Fruit fly (Drosophila melanogaster) whole organism, prepupa: ENCODE results near the gene CG34247.
A peak's percentile ranks its signal among the peaks of the same experiment; 100 is the strongest.

Source experiments
- Blimp-1 ChIP-seq: fragments of 200-800 bp; sonication (Bioruptor generic); optimal IDR thresholded peaks from 3 replicates; lab custom pipeline; 2017; ENCODE audit warnings: missing biosample characterization, missing genetic modification characterization, mild to moderate bottlenecking, moderate library complexity, missing genetic modification reagents
- CG10631 ChIP-seq: fragments of 200-800 bp; sonication (Bioruptor generic); optimal IDR thresholded peaks from 2 replicates; lab custom pipeline; 2016; ENCODE audit warnings: missing biosample characterization, missing genetic modification characterization
- CG10669 ChIP-seq: fragments of 200-800 bp; sonication (Bioruptor generic); optimal IDR thresholded peaks from 3 replicates; lab custom pipeline; 2018; ENCODE audit warnings: missing biosample characterization, mild to moderate bottlenecking, missing genetic modification characterization, moderate library complexity
- CG11294 ChIP-seq: fragments of 200-800 bp; sonication (Bioruptor generic); IDR thresholded peaks from 2 replicates; pipeline ENCODE4 v1.3.6; 2022; ENCODE audit warnings: missing biosample characterization, missing genetic modification characterization
- CG11762 ChIP-seq: fragments of 200-800 bp; sonication (Bioruptor generic); optimal IDR thresholded peaks from 3 replicates; lab custom pipeline; 2016; ENCODE audit warnings: missing biosample characterization, missing genetic modification characterization; ENCODE audit not compliant: insufficient read depth
- CG15336 ChIP-seq: fragments of 200-800 bp; sonication (Bioruptor generic); IDR thresholded peaks from 2 replicates; pipeline ENCODE4 v1.3.6; 2022; ENCODE audit warnings: missing biosample characterization, missing genetic modification characterization
- CG1621 ChIP-seq: fragments of 200-800 bp; sonication (Bioruptor generic); optimal IDR thresholded peaks from 3 replicates; lab custom pipeline; 2018; ENCODE audit warnings: missing biosample characterization, mild to moderate bottlenecking, missing genetic modification characterization
- CG16779 ChIP-seq: fragments of 200-800 bp; sonication (Bioruptor generic); optimal IDR thresholded peaks from 3 replicates; lab custom pipeline; 2017; ENCODE audit warnings: missing biosample characterization, mild to moderate bottlenecking, missing genetic modification characterization
- CG3032 ChIP-seq: fragments of 200-800 bp; optimal IDR thresholded peaks from 2 replicates; lab custom pipeline; 2019; ENCODE audit warnings: missing biosample characterization, mild to moderate bottlenecking, missing genetic modification characterization, moderate library complexity
- CG31627 ChIP-seq: fragments of 200-800 bp; sonication (Bioruptor generic); optimal IDR thresholded peaks from 3 replicates; lab custom pipeline; 2016; ENCODE audit warnings: missing biosample characterization, missing genetic modification characterization
- CG32006 ChIP-seq: fragments of 200-800 bp; sonication (Bioruptor generic); optimal IDR thresholded peaks from 3 replicates; lab custom pipeline; 2017; ENCODE audit warnings: missing biosample characterization, mild to moderate bottlenecking, missing genetic modification characterization
- CG4318 ChIP-seq: fragments of 200-800 bp; sonication (Bioruptor generic); optimal IDR thresholded peaks from 3 replicates; lab custom pipeline; 2017; ENCODE audit warnings: missing biosample characterization, mild to moderate bottlenecking, missing genetic modification characterization
- CG6163 ChIP-seq: fragments of 200-800 bp; sonication (Bioruptor generic); IDR thresholded peaks from 3 replicates; pipeline ENCODE4 v1.3.6; 2022; ENCODE audit warnings: missing biosample characterization, missing genetic modification characterization
- CG6276 ChIP-seq: fragments of 200-800 bp; sonication (Bioruptor generic); optimal IDR thresholded peaks from 2 replicates; lab custom pipeline; 2017; ENCODE audit warnings: missing biosample characterization, mild to moderate bottlenecking, missing genetic modification characterization
- CG6792 ChIP-seq: fragments of 200-800 bp; sonication (Bioruptor generic); optimal IDR thresholded peaks from 3 replicates; lab custom pipeline; 2016; ENCODE audit warnings: missing biosample characterization, missing genetic modification characterization
- CG6808 ChIP-seq: fragments of 200-800 bp; sonication (Bioruptor generic); optimal IDR thresholded peaks from 3 replicates; lab custom pipeline; 2017; ENCODE audit warnings: missing biosample characterization, missing genetic modification characterization, mild to moderate bottlenecking, moderate library complexity, missing genetic modification reagents
- CG6854 ChIP-seq: fragments of 200-800 bp; sonication (Bioruptor generic); optimal IDR thresholded peaks from 2 replicates; lab custom pipeline; 2017; ENCODE audit warnings: missing biosample characterization, mild to moderate bottlenecking, missing genetic modification characterization
- CG7368 ChIP-seq: fragments of 200-800 bp; sonication (Bioruptor generic); optimal IDR thresholded peaks from 3 replicates; lab custom pipeline; 2016; ENCODE audit warnings: missing biosample characterization, missing genetic modification characterization
- CG8119 ChIP-seq: fragments of 200-800 bp; sonication (Bioruptor generic); IDR thresholded peaks from 3 replicates; pipeline ENCODE4 v1.3.6; 2022; ENCODE audit warnings: missing biosample characterization, missing genetic modification characterization
- CG8319 ChIP-seq: fragments of 200-800 bp; sonication (Bioruptor generic); optimal IDR thresholded peaks from 3 replicates; lab custom pipeline; 2016; ENCODE audit warnings: missing biosample characterization, missing genetic modification characterization
- CG8632 ChIP-seq: fragments of 200-800 bp; sonication (Bioruptor generic); optimal IDR thresholded peaks from 3 replicates; lab custom pipeline; 2016; ENCODE audit warnings: missing biosample characterization, missing genetic modification characterization
- CG9139 ChIP-seq: fragments of 200-800 bp; sonication (Bioruptor generic); optimal IDR thresholded peaks from 3 replicates; lab custom pipeline; 2017; ENCODE audit warnings: missing biosample characterization, mild to moderate bottlenecking, missing genetic modification characterization
- Eip75B ChIP-seq: fragments of 200-800 bp; sonication (Bioruptor generic); optimal IDR thresholded peaks from 3 replicates; lab custom pipeline; 2016; ENCODE audit warnings: missing biosample characterization, missing genetic modification characterization
- Eip93F ChIP-seq: fragments of 200-800 bp; sonication (Bioruptor generic); optimal IDR thresholded peaks from 2 replicates; lab custom pipeline; 2016; ENCODE audit warnings: missing biosample characterization, mild to moderate bottlenecking, missing genetic modification characterization
- Ets96B ChIP-seq: fragments of 200-800 bp; optimal IDR thresholded peaks from 2 replicates; lab custom pipeline; 2019; ENCODE audit warnings: missing biosample characterization, mild to moderate bottlenecking, missing genetic modification characterization, moderate library complexity
- Hr4 ChIP-seq: fragments of 200-800 bp; sonication (Bioruptor generic); optimal IDR thresholded peaks from 3 replicates; lab custom pipeline; 2016; ENCODE audit warnings: missing biosample characterization, missing genetic modification characterization
- Lpt ChIP-seq: fragments of 200-800 bp; sonication (Bioruptor generic); optimal IDR thresholded peaks from 3 replicates; lab custom pipeline; 2016; ENCODE audit warnings: missing biosample characterization, missing genetic modification characterization
- Met ChIP-seq: fragments of 200-800 bp; sonication (Bioruptor generic); optimal IDR thresholded peaks from 3 replicates; lab custom pipeline; 2016; ENCODE audit warnings: missing biosample characterization, missing genetic modification characterization
- OdsH ChIP-seq: fragments of 200-800 bp; sonication (Bioruptor generic); optimal IDR thresholded peaks from 3 replicates; lab custom pipeline; 2016; ENCODE audit warnings: missing biosample characterization, missing genetic modification characterization
- Smox ChIP-seq: fragments of 200-800 bp; sonication (Bioruptor generic); optimal IDR thresholded peaks from 3 replicates; lab custom pipeline; 2016; ENCODE audit warnings: missing biosample characterization, missing genetic modification characterization
- Sox102F ChIP-seq: fragments of 200-800 bp; sonication (Bioruptor generic); optimal IDR thresholded peaks from 2 replicates; lab custom pipeline; 2016; ENCODE audit warnings: missing biosample characterization, mild to moderate bottlenecking, missing genetic modification characterization
- Sox14 ChIP-seq: fragments of 200-800 bp; sonication (Bioruptor generic); optimal IDR thresholded peaks from 3 replicates; lab custom pipeline; 2016; ENCODE audit warnings: missing biosample characterization, missing genetic modification characterization
- achi ChIP-seq: fragments of 200-800 bp; sonication (Bioruptor generic); optimal IDR thresholded peaks from 3 replicates; lab custom pipeline; 2016; ENCODE audit warnings: missing biosample characterization, missing genetic modification characterization
- acj6 ChIP-seq: fragments of 200-800 bp; sonication (Bioruptor generic); optimal IDR thresholded peaks from 3 replicates; lab custom pipeline; 2016; ENCODE audit warnings: missing biosample characterization, missing genetic modification characterization
- dac ChIP-seq: fragments of 200-800 bp; sonication (Bioruptor generic); optimal IDR thresholded peaks from 2 replicates; lab custom pipeline; 2017; ENCODE audit warnings: missing biosample characterization, mild to moderate bottlenecking, missing genetic modification characterization
- dsx ChIP-seq: fragments of 200-800 bp; optimal IDR thresholded peaks from 3 replicates; lab custom pipeline; 2019; ENCODE audit warnings: missing biosample characterization, mild to moderate bottlenecking, missing genetic modification characterization, moderate library complexity; ENCODE audit not compliant: poor library complexity, severe bottlenecking
- eg ChIP-seq: fragments of 200-800 bp; sonication (Bioruptor generic); IDR thresholded peaks from 3 replicates; pipeline ENCODE4 v1.3.6; 2022; ENCODE audit warnings: missing biosample characterization, missing genetic modification characterization
- esn ChIP-seq: fragments of 200-800 bp; sonication (Bioruptor generic); optimal IDR thresholded peaks from 2 replicates; lab custom pipeline; 2016; ENCODE audit warnings: missing biosample characterization, mild to moderate bottlenecking, missing genetic modification characterization, moderate library complexity
- fd59A ChIP-seq: fragments of 200-800 bp; sonication (Bioruptor generic); optimal IDR thresholded peaks from 2 replicates; lab custom pipeline; 2017; ENCODE audit warnings: missing biosample characterization, mild to moderate bottlenecking, missing genetic modification characterization, missing genetic modification reagents
- fd85E ChIP-seq: fragments of 200-800 bp; sonication (Bioruptor generic); optimal IDR thresholded peaks from 3 replicates; lab custom pipeline; 2016; ENCODE audit warnings: missing biosample characterization, missing genetic modification characterization
- fkh ChIP-seq: fragments of 200-800 bp; sonication (Bioruptor generic); optimal IDR thresholded peaks from 3 replicates; lab custom pipeline; 2017; ENCODE audit warnings: missing biosample characterization, mild to moderate bottlenecking, missing genetic modification characterization, moderate library complexity
- net ChIP-seq: fragments of 200-800 bp; sonication (Bioruptor generic); optimal IDR thresholded peaks from 3 replicates; lab custom pipeline; 2016; ENCODE audit warnings: missing biosample characterization, missing genetic modification characterization
- pdm3 ChIP-seq: fragments of 200-800 bp; sonication (Bioruptor generic); optimal IDR thresholded peaks from 3 replicates; lab custom pipeline; 2016; ENCODE audit warnings: missing biosample characterization, missing genetic modification characterization
- salr ChIP-seq, 2 experiments: fragments of 200-800 bp; sonication (Bioruptor generic); optimal IDR thresholded peaks; 3 replicates each; lab custom pipeline; 2016 to 2018; ENCODE audit warnings: missing biosample characterization in 2 of 2, missing genetic modification characterization in 2 of 2, mild to moderate bottlenecking in 1 of 2
- spab ChIP-seq: fragments of 200-800 bp; sonication (Bioruptor generic); optimal IDR thresholded peaks from 2 replicates; lab custom pipeline; 2017; ENCODE audit warnings: missing biosample characterization, mild to moderate bottlenecking, missing genetic modification characterization, missing genetic modification reagents
- ss ChIP-seq, 2 experiments: fragments of 200-800 bp; sonication (Bioruptor generic); optimal IDR thresholded peaks; 2 replicates in 1 of 2; 3 replicates in 1 of 2; lab custom pipeline; 2017 to 2018; ENCODE audit warnings: mild to moderate bottlenecking in 2 of 2, missing biosample characterization in 2 of 2, missing genetic modification characterization in 2 of 2, moderate library complexity in 1 of 2
- svp ChIP-seq: fragments of 200-800 bp; sonication (Bioruptor generic); peaks from one replicate; lab custom pipeline; 2016; ENCODE audit warnings: missing biosample characterization, missing genetic modification characterization
- topi ChIP-seq: fragments of 200-800 bp; sonication (Bioruptor generic); optimal IDR thresholded peaks from 3 replicates; lab custom pipeline; 2016; ENCODE audit warnings: missing biosample characterization, missing genetic modification characterization
- vri ChIP-seq: fragments of 200-800 bp; sonication (Bioruptor generic); optimal IDR thresholded peaks from 3 replicates; lab custom pipeline; 2016; ENCODE audit warnings: missing biosample characterization, mild to moderate bottlenecking, missing genetic modification characterization

Gene CG34247

dm6 chr3L:16286258-16286657, 24.9 kb upstream of the CG34247 start (continued):
- peak; percentile 71 for TF ChIP-seq Eip75B (GFP tag; lab: Kevin White, UChicago)
- TF ChIP-seq CG8119 = no peak
- TF ChIP-seq dac (GFP tag; lab: Kevin White, UChicago) = no peak
- peak; percentile 77 for TF ChIP-seq dsx (GFP tag; lab: Kevin White, UChicago)
- TF ChIP-seq Ets96B (tag; lab: Kevin White, UChicago) = peak; percentile 87
- peak; percentile 9 for TF ChIP-seq CG32006 (GFP tag; lab: Kevin White, UChicago)
- TF ChIP-seq CG31627 = peak; percentile 4
- TF ChIP-seq OdsH = peak; percentile 46
- no peak for TF ChIP-seq Blimp-1 (GFP tag; lab: Kevin White, UChicago)
- TF ChIP-seq vri = peak; percentile 13
- peak; percentile 30 for TF ChIP-seq CG16779 (tag; lab: Kevin White, UChicago)
- no peak for TF ChIP-seq Lpt
- peak; percentile 12 for TF ChIP-seq Sox102F (GFP tag; lab: Kevin White, UChicago)
- peak; percentile 67 for TF ChIP-seq CG8632 (GFP tag; lab: Kevin White, UChicago)
- peak in 1 of 2 experiments; percentile 56 for TF ChIP-seq salr (GFP tag; optimal IDR thresholded peaks at IDR 0.05; lab: Kevin White, UChicago)
- no peak for TF ChIP-seq CG4318
- peak; percentile 47 for TF ChIP-seq CG9139 (GFP tag; lab: Kevin White, UChicago)
- peak; percentile 19 for TF ChIP-seq Met
- no peak for TF ChIP-seq CG6276 (GFP tag; lab: Kevin White, UChicago)
- peak; percentile 44; the same call in 1 of the 3 replicates for TF ChIP-seq CG6163 (GFP tag; lab: Robert Waterston, UW)
- TF ChIP-seq CG15336 (GFP tag; lab: Robert Waterston, UW) = no peak
- TF ChIP-seq CG10669 = peak; percentile 85
- TF ChIP-seq pdm3 (GFP tag; lab: Kevin White, UChicago) = peak; percentile 64
- peak; percentile 54 to 88 for TF ChIP-seq ss (GFP tag; optimal IDR thresholded peaks at IDR 0.05; lab: Kevin White, UChicago)

dm6 chr3L:16285346-16285911, 24.0 kb upstream of the CG34247 start, which contains the start of gene CG13047:
CG13047 (minus strand) TSS chr3L:16285396.
- TF ChIP-seq fd85E (GFP tag; lab: Kevin White, UChicago) (no peak), CG31627 (no peak), Smox (no peak), CG11762 (GFP tag; lab: Kevin White, UChicago) (no peak), CG1621 (tag; lab: Kevin White, UChicago) (no peak), Blimp-1 (GFP tag; lab: Kevin White, UChicago) (no peak), CG3032 (tag; lab: Kevin White, UChicago) (peak; percentile 56), CG4318 (no peak), dac (GFP tag; lab: Kevin White, UChicago) (no peak), CG6854 (GFP tag; lab: Kevin White, UChicago) (no peak), Hr4 (GFP tag; lab: Kevin White, UChicago) (no peak), Eip93F (GFP tag; lab: Kevin White, UChicago) (no peak), salr (GFP tag; optimal IDR thresholded peaks at IDR 0.05; lab: Kevin White, UChicago) (no peak), CG15336 (GFP tag; lab: Robert Waterston, UW) (0 out of 2 replicates have a peak, but pooled peaks have one; percentile 26), fkh (GFP tag; lab: Kevin White, UChicago) (no peak), CG10631 (GFP tag; lab: Kevin White, UChicago) (peak; percentile 10), svp (GFP tag; lab: Kevin White, UChicago) (no peak), Sox14 (GFP tag; lab: Kevin White, UChicago) (no peak), fd59A (GFP tag; lab: Kevin White, UChicago) (no peak), topi (GFP tag; lab: Kevin White, UChicago) (no peak), CG6808 (GFP tag; lab: Kevin White, UChicago) (peak; percentile 13), CG32006 (GFP tag; lab: Kevin White, UChicago) (peak; percentile 2), CG7368 (no peak), acj6 (GFP tag; lab: Kevin White, UChicago) (peak; percentile 13), CG11294 (GFP tag; lab: Robert Waterston, UW) (no peak), CG10669 (peak; percentile 26), esn (GFP tag; lab: Kevin White, UChicago) (no peak), achi (no peak), ss (GFP tag; optimal IDR thresholded peaks at IDR 0.05; lab: Kevin White, UChicago) (no peak), net (no peak), spab (no peak), CG6792 (GFP tag; lab: Kevin White, UChicago) (no peak), CG8319 (no peak), eg (GFP tag; lab: Robert Waterston, UW) (no peak), CG6163 (GFP tag; lab: Robert Waterston, UW) (no peak)
